Worm (Caenorhabditis elegans) whole organism, L3 larva: ENCODE data around the gene C03B1.3.

Experiments
- ZK546.5 ChIP-seq: sonication (generic microtip); optimal IDR thresholded peaks from 2 replicates; lab custom pipeline; 2017; ENCODE audit warnings: missing biosample characterization, missing genetic modification characterization
- ama-1 ChIP-seq: fragments of 150-350 bp; optimal IDR thresholded peaks from 2 replicates; lab custom pipeline; 2018
- ceh-82 ChIP-seq: fragments of 150-350 bp; optimal IDR thresholded peaks from 2 replicates; lab custom pipeline; 2014; ENCODE audit warnings: missing biosample characterization, missing genetic modification characterization
- egl-27 ChIP-seq: sonication (generic microtip); optimal IDR thresholded peaks from 4 replicates; lab custom pipeline; 2017; ENCODE audit warnings: missing biosample characterization, missing genetic modification reagents, missing genetic modification characterization
- elt-2 ChIP-seq: sonication (generic microtip); optimal IDR thresholded peaks from 2 replicates; lab custom pipeline; 2016; ENCODE audit warnings: missing genetic modification reagents, mild to moderate bottlenecking, missing genetic modification characterization, missing compliant biosample characterization
- lin-15B ChIP-seq: fragments of 150-350 bp; optimal IDR thresholded peaks from 2 replicates; lab custom pipeline; 2014; ENCODE audit warnings: missing biosample characterization, missing genetic modification characterization
- nhr-67 ChIP-seq: fragments of 150-350 bp; optimal IDR thresholded peaks from 2 replicates; lab custom pipeline; 2014; ENCODE audit warnings: missing biosample characterization, missing genetic modification characterization
- nhr-76 ChIP-seq: fragments of 150-350 bp; sonication (generic microtip); optimal IDR thresholded peaks from 5 replicates; lab custom pipeline; 2014; ENCODE audit warnings: missing biosample characterization, missing genetic modification characterization
- nhr-77 ChIP-seq: fragments of 150-350 bp; optimal IDR thresholded peaks from 2 replicates; lab custom pipeline; 2014; ENCODE audit warnings: missing biosample characterization, missing genetic modification characterization
- pha-4 ChIP-seq: fragments of 150-350 bp; optimal IDR thresholded peaks from 2 replicates; lab custom pipeline; 2014; ENCODE audit warnings: missing biosample characterization, missing genetic modification reagents, missing genetic modification characterization
- skn-1 ChIP-seq: fragments of 150-350 bp; optimal IDR thresholded peaks from 2 replicates; lab custom pipeline; 2014; ENCODE audit warnings: missing biosample characterization, missing genetic modification characterization
- unc-39 ChIP-seq: sonication (generic microtip); optimal IDR thresholded peaks from 4 replicates; lab custom pipeline; 2017; ENCODE audit warnings: missing biosample characterization, missing genetic modification characterization
- unc-62 ChIP-seq: fragments of 150-350 bp; sonication (generic microtip); optimal IDR thresholded peaks from 4 replicates; lab custom pipeline; 2014; ENCODE audit warnings: missing biosample characterization, missing genetic modification reagents, missing genetic modification characterization
- ztf-11 ChIP-seq: fragments of 150-350 bp; optimal IDR thresholded peaks from 2 replicates; lab custom pipeline; 2014; ENCODE audit warnings: missing biosample characterization, missing genetic modification characterization

ce11 chrX:6323129-6323528 lies 42.7 kb upstream of the C03B1.3 start, which contains the start of gene col-167:
- TF ChIP-seq ZK546.5 = no peak
- no peak for TF ChIP-seq pha-4 (tag; lab: Kevin White, UChicago)
- TF ChIP-seq unc-39 = no peak
- no peak for TF ChIP-seq elt-2
- no peak for TF ChIP-seq ama-1 (lab: Kevin White, UChicago)
- TF ChIP-seq ceh-82 (tag; lab: Kevin White, UChicago) = no peak
- no peak for TF ChIP-seq ztf-11 (tag; lab: Kevin White, UChicago)
- no peak for TF ChIP-seq lin-15B
- no peak for TF ChIP-seq unc-62 (GFP tag; lab: Kevin White, UChicago)
- TF ChIP-seq nhr-76 (tag; lab: Kevin White, UChicago) = no peak
- no peak for TF ChIP-seq nhr-77 (tag; lab: Kevin White, UChicago)
- no peak for TF ChIP-seq nhr-67
- no peak for TF ChIP-seq skn-1
- TF ChIP-seq egl-27 = no peak
